Worm (Caenorhabditis elegans): ENCODE results near the gene mpz-5.

DNA sequence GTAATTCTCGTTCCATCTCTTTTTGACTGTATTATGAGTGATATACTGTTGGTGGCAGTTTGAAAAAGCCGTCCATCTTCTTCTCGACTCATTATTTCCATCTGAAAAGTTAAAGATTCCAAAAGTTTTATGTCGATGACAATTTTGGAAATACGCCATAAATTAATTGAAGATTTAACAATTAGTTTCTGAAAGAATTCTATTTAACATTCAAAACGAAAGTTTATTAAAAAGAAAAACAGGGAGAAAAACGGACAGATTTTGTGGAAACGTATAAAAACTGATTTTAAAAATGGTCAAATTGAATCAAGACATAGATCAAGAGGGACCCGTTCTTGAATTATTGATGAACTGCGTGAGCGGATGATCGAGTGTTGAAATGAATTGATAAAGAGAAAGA is 40.2 kb upstream of the mpz-5 start, which contains the start of gene R10H10.7:
- TF ChIP-seq nhr-42 (GFP tag; IDR thresholded peaks at IDR 0.05): no peak
- TF ChIP-seq jun-1 (tag; optimal IDR thresholded peaks at IDR 0.05): no peak
- TF ChIP-seq aly-2 (tag; optimal IDR thresholded peaks at IDR 0.05): no peak
- TF ChIP-seq ceh-82 (tag; optimal IDR thresholded peaks at IDR 0.05): no peak
- TF ChIP-seq nhr-11 (tag; optimal IDR thresholded peaks at IDR 0.05): no peak
- no peak for TF ChIP-seq ceh-62 (tag; optimal IDR thresholded peaks at IDR 0.05)
- no peak for TF ChIP-seq F37D6.2 (tag; optimal IDR thresholded peaks at IDR 0.05)
- TF ChIP-seq dve-1 (tag; optimal IDR thresholded peaks at IDR 0.05; ENCODE audit: insufficient read depth): no peak
- no peak for TF ChIP-seq lin-1 (GFP tag; IDR thresholded peaks at IDR 0.05)
- TF ChIP-seq egl-27 (tag; optimal IDR thresholded peaks at IDR 0.05): no peak
